Worm (Caenorhabditis elegans) whole organism, L4/young adult: ENCODE measurements around the gene ZC477.3.

Experiments used
- W03F9.2 ChIP-seq: fragments of 150-350 bp; optimal IDR thresholded peaks from 2 replicates; lab custom pipeline; 2014; ENCODE audit warnings: missing biosample characterization, missing genetic modification characterization
- dao-5 ChIP-seq: sonication (generic microtip); optimal IDR thresholded peaks from 2 replicates; lab custom pipeline; 2016; ENCODE audit warnings: missing genotype, missing genetic modification characterization, moderate library complexity, missing compliant biosample characterization
- him-1 ChIP-seq: sonication (generic microtip); optimal IDR thresholded peaks from 2 replicates; lab custom pipeline; 2016; ENCODE audit warnings: missing genotype, missing genetic modification reagents, missing genetic modification characterization, missing compliant biosample characterization

The ZC477.3 gene

ce11 chrIV:7096097-7096496 lies 7.2 kb upstream of the ZC477.3 start:
- no peak for TF ChIP-seq him-1 (tag; lab: Kevin White, UChicago)
- TF ChIP-seq W03F9.2: no peak
- TF ChIP-seq dao-5 (tag; lab: Kevin White, UChicago): no peak

DNA sequence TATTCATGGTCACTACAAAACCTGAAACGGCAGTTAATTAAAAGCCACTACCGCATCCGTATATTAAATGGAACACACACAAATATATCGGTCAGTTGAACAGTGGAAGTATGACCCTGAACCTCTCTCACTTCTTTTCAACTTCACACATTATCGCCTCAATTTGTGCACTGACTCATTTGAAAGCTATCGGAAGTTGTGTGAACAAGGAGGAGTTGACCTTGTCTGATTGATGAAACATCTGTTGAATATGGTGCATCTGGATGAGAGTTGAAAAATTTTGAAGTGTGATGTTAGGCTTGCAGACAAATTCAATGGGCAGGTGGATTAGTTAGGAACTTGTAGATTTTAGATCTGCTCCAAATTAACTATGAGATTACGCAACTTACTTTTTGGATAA lies 5.8 kb upstream of the ZC477.3 start:
- TF ChIP-seq W03F9.2: no peak
- no peak for TF ChIP-seq him-1 (tag; lab: Kevin White, UChicago)
- no peak for TF ChIP-seq dao-5 (tag; lab: Kevin White, UChicago)

ce11 chrIV:7098509-7099065 lies 4.7 kb upstream of the ZC477.3 start, which contains the start of gene ZC477.4:
ZC477.4 (minus strand) TSS chrIV:7098784.
- no peak for TF ChIP-seq W03F9.2
- no peak for TF ChIP-seq dao-5 (tag; lab: Kevin White, UChicago)
- no peak for TF ChIP-seq him-1 (tag; lab: Kevin White, UChicago)

ce11 chrIV:7099377-7099776 lies 3.9 kb upstream of the ZC477.3 start:
- TF ChIP-seq him-1 (tag; lab: Kevin White, UChicago): no peak
- TF ChIP-seq dao-5 (tag; lab: Kevin White, UChicago): no peak
- no peak for TF ChIP-seq W03F9.2

- TF ChIP-seq dao-5 (tag; lab: Kevin White, UChicago) (no peak), him-1 (tag; lab: Kevin White, UChicago) (no peak), W03F9.2 (no peak)
Measured at ce11 chrIV:7107893-7108292, 4.6 kb downstream of the ZC477.3 start, which contains the start of gene ZC477.2. ZC477.2 (plus strand) TSS chrIV:7108193.

DNA sequence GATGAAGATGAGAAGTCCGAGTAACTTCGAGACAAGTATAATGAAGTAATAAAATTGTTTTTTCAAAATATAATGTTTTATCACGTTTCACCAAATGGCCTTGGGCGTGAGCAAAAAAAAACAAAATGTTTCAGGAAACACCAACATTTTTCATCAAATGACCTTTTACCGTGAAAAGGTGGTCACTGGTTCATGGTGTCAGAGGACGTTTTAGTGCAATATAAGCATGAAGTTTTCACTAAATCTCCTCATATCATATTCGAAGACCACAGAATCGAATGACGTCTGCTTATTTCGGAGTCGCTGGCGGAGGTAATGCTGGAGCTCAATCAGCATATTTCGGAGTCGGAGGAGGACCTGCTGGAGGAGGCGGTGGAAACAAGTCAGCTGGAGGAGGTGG lies 8.1 kb downstream of the ZC477.3 start, which contains the start of the genes ZC477.7 and ssq-3:
TSS of gene ZC477.7 (minus strand) at position 101 of the 400 bp plus-strand sequence.
TSS of gene ssq-3 (plus strand) at position 251 of the 400 bp plus-strand sequence.
- TF ChIP-seq W03F9.2 (no peak), him-1 (tag; lab: Kevin White, UChicago) (no peak), dao-5 (tag; lab: Kevin White, UChicago) (no peak)

- TF ChIP-seq W03F9.2 (no peak), him-1 (tag; lab: Kevin White, UChicago) (no peak), dao-5 (tag; lab: Kevin White, UChicago) (no peak)
Measured at ce11 chrIV:7114599-7114998, 11.3 kb downstream of the ZC477.3 start, which contains the start of gene nas-8. nas-8 (plus strand) TSS chrIV:7114899.

DNA sequence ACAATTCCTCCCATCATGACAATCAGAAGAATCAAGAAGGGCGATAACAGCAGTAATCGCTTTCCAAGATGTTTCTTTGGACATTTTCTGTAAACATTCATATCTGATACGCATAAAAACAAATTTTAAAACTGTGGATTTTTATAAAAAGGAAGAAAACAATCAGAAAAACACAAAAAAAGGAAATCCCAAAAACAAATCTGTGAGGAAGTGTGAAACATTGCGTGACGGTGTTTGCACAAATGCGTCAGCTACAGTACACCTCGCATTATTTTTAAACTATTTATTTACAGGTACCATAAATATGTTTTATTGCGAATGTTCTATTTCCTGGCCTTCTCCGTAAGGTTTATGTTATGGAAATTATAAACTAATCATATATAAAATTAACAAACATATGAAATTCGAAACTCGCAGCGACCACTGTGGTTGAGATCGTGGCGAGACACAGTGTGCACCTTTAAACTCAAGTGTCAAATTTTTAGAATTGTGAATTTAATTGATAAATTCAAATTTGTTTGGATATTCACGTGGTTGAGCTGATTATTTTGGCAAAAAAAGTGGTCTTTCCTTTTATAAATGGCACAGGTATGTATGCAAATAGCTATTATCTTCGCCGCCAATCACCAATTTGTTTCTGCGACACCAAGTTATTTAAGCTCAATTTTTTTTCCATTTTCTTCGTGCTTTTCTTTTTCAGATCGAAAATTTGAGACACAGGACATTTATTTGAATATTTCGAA lies 18.2 kb downstream of the ZC477.3 start, which contains the start of the genes C34D4.10 and str-48:
TSS of gene C34D4.10 (minus strand) at position 101 of the 743 bp plus-strand sequence.
TSS of gene str-48 (plus strand) at position 693 of the 743 bp plus-strand sequence.
- TF ChIP-seq him-1 (tag; lab: Kevin White, UChicago): no peak
- TF ChIP-seq W03F9.2: no peak
- TF ChIP-seq dao-5 (tag; lab: Kevin White, UChicago): no peak

- TF ChIP-seq him-1 (tag; lab: Kevin White, UChicago) (no peak), dao-5 (tag; lab: Kevin White, UChicago) (no peak), W03F9.2 (no peak)
Measured at ce11 chrIV:7131780-7132179, 28.5 kb downstream of the ZC477.3 start, which contains the start of gene grsp-3. grsp-3 (minus strand) TSS chrIV:7131928.

ce11 chrIV:7133140-7133539 lies 29.8 kb downstream of the ZC477.3 start, which contains the start of gene cyn-12:
cyn-12 (minus strand) TSS chrIV:7133217.
- TF ChIP-seq dao-5 (tag; lab: Kevin White, UChicago): no peak
- TF ChIP-seq him-1 (tag; lab: Kevin White, UChicago): no peak
- no peak for TF ChIP-seq W03F9.2

- TF ChIP-seq him-1 (tag; lab: Kevin White, UChicago) (no peak), W03F9.2 (no peak), dao-5 (tag; lab: Kevin White, UChicago) (no peak)
Measured at ce11 chrIV:7133983-7134382, 30.7 kb downstream of the ZC477.3 start, which contains the start of gene mutd-1. mutd-1 (minus strand) TSS chrIV:7134083.

DNA sequence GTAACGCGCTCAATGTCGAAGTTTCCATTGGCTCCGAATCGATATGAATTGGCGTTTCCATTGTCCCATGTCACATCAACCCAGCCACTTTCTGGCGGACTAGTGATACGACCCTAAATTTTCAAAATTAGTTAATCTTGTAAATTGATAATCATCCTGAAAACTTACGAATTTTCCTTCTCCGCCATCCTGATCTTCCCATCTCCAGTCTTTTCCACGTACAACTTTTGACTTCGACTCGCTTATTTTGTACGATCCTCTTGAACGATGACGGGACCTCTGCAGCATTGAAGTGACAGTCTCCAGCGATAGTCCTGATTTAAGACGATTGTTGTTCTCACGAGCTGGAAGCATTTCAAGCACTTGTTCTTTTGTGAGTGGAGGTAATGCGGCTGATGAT lies 35.9 kb downstream of the ZC477.3 start:
- TF ChIP-seq W03F9.2 (no peak), dao-5 (tag; lab: Kevin White, UChicago) (no peak), him-1 (tag; lab: Kevin White, UChicago) (no peak)

- TF ChIP-seq W03F9.2 (no peak), dao-5 (tag; lab: Kevin White, UChicago) (no peak), him-1 (tag; lab: Kevin White, UChicago) (no peak)
Measured at ce11 chrIV:7144670-7145257, 41.5 kb downstream of the ZC477.3 start, which contains the start of gene hecd-1. hecd-1 (minus strand) TSS chrIV:7144720.
